Worm (Caenorhabditis elegans): Measurements from ENCODE around the gene srh-217.

DNA sequence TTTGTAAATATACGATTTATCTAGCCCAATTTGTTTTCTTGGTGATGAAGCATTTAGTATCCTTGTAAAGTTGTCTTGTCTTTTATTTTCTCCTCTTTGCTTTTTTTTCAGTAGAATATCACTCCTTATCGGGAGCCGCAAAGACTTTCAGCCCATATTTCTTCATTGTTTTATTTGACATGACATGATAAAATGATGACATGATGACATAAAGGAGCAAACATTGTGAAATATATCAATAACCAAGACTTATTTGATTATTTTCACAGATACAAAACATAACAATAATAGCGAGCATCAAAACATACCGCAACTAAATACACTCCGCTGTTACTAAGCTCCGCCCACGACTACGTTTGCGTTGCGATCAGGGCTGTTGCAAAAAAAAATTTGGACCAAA is 29.5 kb downstream of the srh-217 start:
- TF ChIP-seq ets-4 (tag; optimal IDR thresholded peaks at IDR 0.05) (no peak), pqm-1 (tag; optimal IDR thresholded peaks at IDR 0.05) (no peak), ceh-34 (tag; optimal IDR thresholded peaks at IDR 0.05) (no peak), rnt-1 (tag; optimal IDR thresholded peaks at IDR 0.05) (no peak), mec-3 (tag; optimal IDR thresholded peaks at IDR 0.05; ENCODE audit: borderline replicate concordance) (no peak), lim-6 (tag; optimal IDR thresholded peaks at IDR 0.05) (no peak)
